Worm (Caenorhabditis elegans): ENCODE measurements around the gene prx-14.

The prx-14 gene

DNA sequence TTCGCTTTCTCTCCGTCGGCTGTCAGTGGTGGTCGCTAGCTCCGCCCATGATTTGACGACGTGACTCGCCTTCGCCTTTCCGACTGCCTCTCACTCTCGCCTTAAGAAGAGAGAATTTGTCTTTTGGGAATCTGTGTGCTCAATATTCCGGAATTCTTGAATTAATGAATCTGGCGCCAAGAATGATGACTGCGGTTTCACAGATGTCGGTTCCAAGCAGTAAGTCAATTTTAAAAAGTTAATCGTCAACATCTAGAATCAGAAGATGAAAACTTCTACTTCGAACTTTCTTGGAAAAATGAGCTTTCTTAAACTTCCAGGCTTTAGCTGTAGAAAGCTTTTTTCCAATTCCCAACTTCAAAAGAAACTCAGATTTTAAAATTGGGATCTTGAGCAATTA, 13.3 kb upstream of the prx-14 start, which contains the start of gene nhr-67:
Gene nhr-67, plus strand, starts transcription at position 97 of the 400 bp plus-strand sequence.
- no peak for TF ChIP-seq ccch-3 (GFP tag; optimal IDR thresholded peaks at IDR 0.05)
- TF ChIP-seq sea-2 (GFP tag; IDR thresholded peaks at IDR 0.05) = no peak
- TF ChIP-seq unc-62 (GFP tag; optimal IDR thresholded peaks at IDR 0.05) = no peak
- no peak for TF ChIP-seq efl-1 (GFP tag; optimal IDR thresholded peaks at IDR 0.05)
- no peak for TF ChIP-seq dpff-1 (tag; optimal IDR thresholded peaks at IDR 0.05)
- no peak for TF ChIP-seq aptf-2 (GFP tag; conservative IDR thresholded peaks at IDR 0.05)

ce11 chrIV:11174772-11175171, 8.2 kb upstream of the prx-14 start:
- TF ChIP-seq athp-1 (tag; optimal IDR thresholded peaks at IDR 0.05) (no peak), hmg-1.2 (GFP tag; IDR thresholded peaks at IDR 0.05) (no peak), F39B2.1 (GFP tag; IDR thresholded peaks at IDR 0.05) (no peak)

DNA sequence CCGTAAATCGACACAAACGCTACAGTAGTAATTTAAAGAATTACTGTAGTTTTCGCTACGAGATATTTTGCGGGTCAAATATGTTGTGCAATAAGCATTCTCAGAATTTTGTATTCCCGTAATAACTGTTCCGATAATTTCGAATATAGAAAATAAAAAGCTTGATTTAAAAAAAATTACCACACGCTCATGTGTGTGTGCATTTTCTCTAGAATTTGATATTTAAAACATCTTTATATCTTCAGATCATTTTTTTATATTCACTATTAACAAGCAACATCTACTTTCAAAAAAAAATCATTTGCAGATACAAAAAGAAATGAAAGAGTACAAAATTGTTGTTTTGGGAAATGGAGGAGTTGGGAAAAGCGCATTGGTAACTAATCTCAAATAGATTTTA, 6.0 kb upstream of the prx-14 start, which contains the start of gene rap-3:
Gene rap-3, plus strand, starts transcription at position 301 of the 400 bp plus-strand sequence.
- no peak for TF ChIP-seq F57C9.4 (tag; optimal IDR thresholded peaks at IDR 0.05)
- TF ChIP-seq snpc-3.4 (tag; optimal IDR thresholded peaks at IDR 0.05) = no peak
- no peak for TF ChIP-seq let-526 (GFP tag; IDR thresholded peaks at IDR 0.05)
- no peak for TF ChIP-seq ztf-6 (GFP tag; IDR thresholded peaks at IDR 0.05)
- no peak for TF ChIP-seq Y53F4B.3 (GFP tag; IDR thresholded peaks at IDR 0.05)
- no peak for TF ChIP-seq lin-54 (GFP tag; optimal IDR thresholded peaks at IDR 0.05)
- no peak for TF ChIP-seq nfya-1 (tag; optimal IDR thresholded peaks at IDR 0.05; ENCODE audit: borderline replicate concordance, insufficient read depth)
- TF ChIP-seq pbrm-1 (GFP tag; IDR thresholded peaks at IDR 0.05) = no peak
- TF ChIP-seq akir-1 (GFP tag; optimal IDR thresholded peaks at IDR 0.05) = no peak
- TF ChIP-seq Y95B8A.8 (GFP tag; IDR thresholded peaks at IDR 0.05) = no peak
- TF ChIP-seq ceh-58 (GFP tag; IDR thresholded peaks at IDR 0.05) = no peak
- TF ChIP-seq lsy-27 (tag; optimal IDR thresholded peaks at IDR 0.05; ENCODE audit: borderline replicate concordance, insufficient read depth) = no peak
- TF ChIP-seq ceh-100 (GFP tag; IDR thresholded peaks at IDR 0.05) = no peak
- TF ChIP-seq unc-62 (GFP tag; optimal IDR thresholded peaks at IDR 0.05) = no peak

- no peak for TF ChIP-seq zfh-2 (GFP tag; conservative IDR thresholded peaks at IDR 0.05)
- TF ChIP-seq ceh-40 (GFP tag; IDR thresholded peaks at IDR 0.05) = no peak
- no peak for TF ChIP-seq lag-1 (GFP tag; IDR thresholded peaks at IDR 0.05)
- TF ChIP-seq repo-1 (tag; optimal IDR thresholded peaks at IDR 0.05) = no peak
- TF ChIP-seq hrde-1 (tag; optimal IDR thresholded peaks at IDR 0.05; ENCODE audit: borderline replicate concordance) = no peak
- no peak for TF ChIP-seq madf-10 (tag; optimal IDR thresholded peaks at IDR 0.05)
- no peak for TF ChIP-seq bed-1 (GFP tag; IDR thresholded peaks at IDR 0.05)
- no peak for TF ChIP-seq atf-7 (tag; optimal IDR thresholded peaks at IDR 0.05)
- TF ChIP-seq ekl-4 (GFP tag; IDR thresholded peaks at IDR 0.05) = no peak
- no peak for TF ChIP-seq aptf-2 (GFP tag; conservative IDR thresholded peaks at IDR 0.05)
- no peak for TF ChIP-seq ztf-22 (GFP tag; optimal IDR thresholded peaks at IDR 0.05)
- no peak for TF ChIP-seq gei-17 (GFP tag; optimal IDR thresholded peaks at IDR 0.05)
- no peak for TF ChIP-seq ets-4 (GFP tag; optimal IDR thresholded peaks at IDR 0.05)
- TF ChIP-seq mel-28 (tag; optimal IDR thresholded peaks at IDR 0.05; ENCODE audit: borderline replicate concordance) = no peak
- TF ChIP-seq nfyb-1 (GFP tag; IDR thresholded peaks at IDR 0.05) = no peak
- no peak for TF ChIP-seq sea-2 (GFP tag; IDR thresholded peaks at IDR 0.05)
Measured at ce11 chrIV:11178495-11178894, 4.4 kb upstream of the prx-14 start, which contains the start of gene C08F8.9. Gene C08F8.9 (minus strand): TSS chrIV:11178595.
